Worm (Caenorhabditis elegans) whole organism, L1 larva: ENCODE measurements around the gene nspg-5.

Experiments
- ama-1 ChIP-seq: fragments of 150-350 bp; optimal IDR thresholded peaks from 2 replicates; lab custom pipeline; 2014
- elt-3 ChIP-seq, 6 experiments: fragments of 150-350 bp in 1 of 6; sonication (generic microtip); optimal IDR thresholded peaks; 2 replicates each; lab custom pipeline; 2017 to 2018; ENCODE audit warnings: missing biosample characterization in 6 of 6, missing genetic modification characterization in 6 of 6, inconsistent platforms in 1 of 6
- ets-5 ChIP-seq: fragments of 200-800 bp; sonication (Bioruptor generic); IDR thresholded peaks from 2 replicates; pipeline ENCODE4 v1.3.6; 2022; ENCODE audit warnings: missing genetic modification characterization, missing compliant biosample characterization
- lin-15B ChIP-seq: fragments of 150-350 bp; sonication (generic microtip); optimal IDR thresholded peaks from 3 replicates; lab custom pipeline; 2014; ENCODE audit warnings: missing biosample characterization, missing genetic modification characterization
- pqm-1 ChIP-seq: sonication (generic microtip); optimal IDR thresholded peaks from 3 replicates; lab custom pipeline; 2017; ENCODE audit warnings: missing biosample characterization, missing genetic modification characterization
- unc-98 ChIP-seq: fragments of 200-800 bp; sonication (Bioruptor generic); IDR thresholded peaks from 2 replicates; pipeline ENCODE4 v1.3.6; 2022; ENCODE audit warnings: missing genetic modification characterization, missing compliant biosample characterization

DNA sequence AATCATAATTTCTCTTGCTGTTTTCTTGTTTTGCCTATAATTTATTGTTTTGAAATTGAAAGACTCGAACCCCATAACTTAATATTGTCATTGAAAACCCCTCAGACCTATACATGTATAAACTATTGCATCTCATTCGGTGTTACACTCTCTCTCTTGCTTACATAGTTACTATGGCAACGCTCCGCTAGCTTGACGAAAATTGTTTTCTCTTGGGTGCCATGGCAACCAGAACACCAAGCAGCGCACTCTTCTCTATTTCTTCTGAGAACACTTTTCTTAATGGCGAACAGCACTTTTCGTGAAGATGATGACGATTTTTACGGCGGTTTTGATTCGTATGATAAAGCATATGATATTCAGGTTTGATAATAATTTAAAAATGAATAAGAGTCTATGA is 2.2 kb downstream of the nspg-5 start, which contains the start of gene osm-5:
- TF ChIP-seq unc-98 (GFP tag; lab: Robert Waterston, UW) (no peak), ama-1 (lab: Kevin White, UChicago) (no peak), ets-5 (GFP tag; lab: Robert Waterston, UW) (no peak), lin-15B (no peak), elt-3 (tag; optimal IDR thresholded peaks at IDR 0.05; lab: Kevin White, UChicago) (no peak), pqm-1 (tag; lab: Kevin White, UChicago) (no peak)
